Fruit fly (Drosophila melanogaster) whole organism, embryonic: ENCODE data around the gene CG33060.
A peak's percentile ranks its signal among the peaks of the same experiment; 100 is the strongest.

ENCODE experiments used
- ATbp ChIP-seq: fragments of 200-800 bp; sonication (Bioruptor generic); optimal IDR thresholded peaks from 2 replicates; lab custom pipeline; 2017; ENCODE audit warnings: missing biosample characterization, mild to moderate bottlenecking, missing genetic modification characterization, missing genetic modification reagents
- Adf1 ChIP-seq: fragments of 200-800 bp; sonication (Bioruptor generic); IDR thresholded peaks from 2 replicates; pipeline ENCODE4 v1.3.6; 2022; ENCODE audit warnings: missing biosample characterization, missing genetic modification characterization
- CG10267 ChIP-seq: fragments of 200-800 bp; sonication (Bioruptor generic); optimal IDR thresholded peaks from 2 replicates; lab custom pipeline; 2018; ENCODE audit warnings: missing biosample characterization, mild to moderate bottlenecking, missing genetic modification characterization, moderate library complexity
- CG15696 ChIP-seq: fragments of 200-800 bp; sonication (Bioruptor generic); optimal IDR thresholded peaks from 2 replicates; lab custom pipeline; 2019; ENCODE audit warnings: missing biosample characterization, mild to moderate bottlenecking, missing genetic modification characterization, moderate library complexity
- CG16815 ChIP-seq: fragments of 200-800 bp; sonication (Bioruptor generic); optimal IDR thresholded peaks from 3 replicates; lab custom pipeline; 2017; ENCODE audit warnings: missing biosample characterization, mild to moderate bottlenecking, missing genetic modification characterization
- CG17912 ChIP-seq: fragments of 200-800 bp; sonication (Bioruptor generic); optimal IDR thresholded peaks from 2 replicates; lab custom pipeline; 2018; ENCODE audit warnings: missing biosample characterization, mild to moderate bottlenecking, missing genetic modification characterization
- CG18011 ChIP-seq: fragments of 200-800 bp; sonication (Bioruptor generic); optimal IDR thresholded peaks from 2 replicates; lab custom pipeline; 2017; ENCODE audit warnings: missing biosample characterization, missing genetic modification characterization, mild to moderate bottlenecking, moderate library complexity, missing genotype
- CG18476 ChIP-seq: fragments of 200-800 bp; sonication (Bioruptor generic); optimal IDR thresholded peaks from 2 replicates; lab custom pipeline; 2016; ENCODE audit warnings: missing biosample characterization, mild to moderate bottlenecking, missing genetic modification characterization
- CG2712 ChIP-seq: fragments of 200-800 bp; optimal IDR thresholded peaks from 3 replicates; lab custom pipeline; 2019; ENCODE audit warnings: missing biosample characterization, mild to moderate bottlenecking, missing genetic modification characterization, moderate library complexity
- CG30020 ChIP-seq: fragments of 200-800 bp; optimal IDR thresholded peaks from 2 replicates; lab custom pipeline; 2019; ENCODE audit warnings: missing biosample characterization, mild to moderate bottlenecking, missing genetic modification characterization, moderate library complexity
- CG3847 ChIP-seq: fragments of 200-800 bp; sonication (Bioruptor generic); IDR thresholded peaks from 2 replicates; pipeline ENCODE4 v1.3.6; 2022; ENCODE audit warnings: missing biosample characterization, missing genetic modification characterization
- CG43689 ChIP-seq: fragments of 200-800 bp; sonication (Bioruptor generic); IDR thresholded peaks from 2 replicates; pipeline ENCODE4 v1.3.6; 2022; ENCODE audit warnings: missing biosample characterization, missing genetic modification characterization
- CG4424 ChIP-seq: fragments of 200-800 bp; sonication (Bioruptor generic); optimal IDR thresholded peaks from 3 replicates; lab custom pipeline; 2016; ENCODE audit warnings: missing biosample characterization, missing genetic modification characterization
- CG7556 ChIP-seq: fragments of 200-800 bp; sonication (Bioruptor generic); optimal IDR thresholded peaks from 2 replicates; lab custom pipeline; 2017; ENCODE audit warnings: missing biosample characterization, mild to moderate bottlenecking, missing genetic modification characterization
- CG8290 ChIP-seq, 3 experiments: fragments of 200-800 bp; sonication (Bioruptor generic); optimal IDR thresholded peaks; 2 replicates each; lab custom pipeline; 2016 to 2019; ENCODE audit warnings: missing biosample characterization in 3 of 3, missing genetic modification characterization in 3 of 3, mild to moderate bottlenecking in 2 of 3, moderate library complexity in 1 of 3
- CG8478 ChIP-seq: fragments of >200 bp; optimal IDR thresholded peaks from 2 replicates; lab custom pipeline; 2018
- CG9932 ChIP-seq: fragments of 200-800 bp; sonication (Bioruptor generic); IDR thresholded peaks from 2 replicates; pipeline ENCODE4 v1.3.6; 2022; ENCODE audit warnings: missing biosample characterization, missing genetic modification characterization
- Dbx ChIP-seq: fragments of 200-800 bp; sonication (Bioruptor generic); IDR thresholded peaks from 3 replicates; pipeline ENCODE4 v1.3.6; 2022; ENCODE audit warnings: missing biosample characterization, missing genetic modification characterization
- Dip3 ChIP-seq: fragments of 200-800 bp; sonication (Bioruptor generic); optimal IDR thresholded peaks from 3 replicates; lab custom pipeline; 2016; ENCODE audit warnings: missing biosample characterization, missing genetic modification characterization
- Drgx ChIP-seq: fragments of 200-800 bp; sonication (Bioruptor generic); IDR thresholded peaks from 2 replicates; pipeline ENCODE4 v1.3.6; 2022; ENCODE audit warnings: missing biosample characterization, missing genetic modification characterization
- HLHmδ ChIP-seq: fragments of 200-800 bp; sonication (Bioruptor generic); optimal IDR thresholded peaks from 2 replicates; lab custom pipeline; 2018; ENCODE audit warnings: missing biosample characterization, mild to moderate bottlenecking, missing genetic modification characterization, moderate library complexity
- MESR4 ChIP-seq: fragments of 200-800 bp; sonication (Bioruptor generic); optimal IDR thresholded peaks from 2 replicates; lab custom pipeline; 2018; ENCODE audit warnings: missing biosample characterization, mild to moderate bottlenecking, missing genetic modification characterization, moderate library complexity
- Med ChIP-seq: fragments of 200-800 bp; sonication (Bioruptor generic); peaks from one replicate; lab custom pipeline; 2016; ENCODE audit warnings: missing biosample characterization, missing genetic modification characterization, mild to moderate bottlenecking, inconsistent platforms, moderate library complexity
- Mes4 ChIP-seq: fragments of 200-800 bp; sonication (Bioruptor generic); optimal IDR thresholded peaks from 2 replicates; lab custom pipeline; 2016; ENCODE audit warnings: missing biosample characterization, missing genetic modification characterization
- Mrtf ChIP-seq: fragments of 200-800 bp; sonication (Bioruptor generic); IDR thresholded peaks from 3 replicates; pipeline ENCODE4 v1.3.6; 2022; ENCODE audit warnings: missing biosample characterization, missing genetic modification characterization
- NK7.1 ChIP-seq: fragments of 200-800 bp; sonication (Bioruptor generic); optimal IDR thresholded peaks from 3 replicates; lab custom pipeline; 2016; ENCODE audit warnings: missing biosample characterization, missing genetic modification characterization
- Rfx ChIP-seq: fragments of 200-800 bp; sonication (Bioruptor generic); IDR thresholded peaks from 2 replicates; pipeline ENCODE4 v1.3.6; 2022; ENCODE audit warnings: missing biosample characterization, missing genetic modification characterization
- Trl ChIP-seq, 3 experiments: fragments of >200 bp in 2 of 3; fragments of 200-800 bp in 1 of 3; sonication (Bioruptor generic) in 1 of 3; optimal IDR thresholded peaks; 2 replicates in 1 of 3; 3 replicates in 2 of 3; lab custom pipeline; 2016 to 2017; ENCODE audit warnings: missing biosample characterization in 1 of 3, missing genetic modification characterization in 1 of 3
- Vsx1 ChIP-seq: fragments of 200-800 bp; sonication (Bioruptor generic); optimal IDR thresholded peaks from 2 replicates; lab custom pipeline; 2017; ENCODE audit warnings: missing biosample characterization, mild to moderate bottlenecking, missing genetic modification characterization, missing genetic modification reagents
- bsh ChIP-seq, 2 experiments: fragments of 200-800 bp; sonication (Bioruptor generic); optimal IDR thresholded peaks; 2 replicates each; lab custom pipeline; 2017 to 2018; ENCODE audit warnings: mild to moderate bottlenecking in 2 of 2, missing biosample characterization in 2 of 2, missing genetic modification characterization in 2 of 2, moderate library complexity in 1 of 2
- dysf ChIP-seq: fragments of 200-800 bp; sonication (Bioruptor generic); IDR thresholded peaks from 3 replicates; pipeline ENCODE4 v1.3.6; 2022; ENCODE audit warnings: missing biosample characterization, missing genetic modification characterization
- eyg ChIP-seq: fragments of 200-800 bp; sonication (Bioruptor generic); optimal IDR thresholded peaks from 3 replicates; lab custom pipeline; 2016; ENCODE audit warnings: missing biosample characterization, missing genetic modification characterization
- grn ChIP-seq: fragments of 200-800 bp; sonication (Bioruptor generic); optimal IDR thresholded peaks from 3 replicates; lab custom pipeline; 2017; ENCODE audit warnings: missing biosample characterization, missing genetic modification characterization
- hb ChIP-seq: fragments of 200-800 bp; sonication (Bioruptor generic); IDR thresholded peaks from 3 replicates; pipeline ENCODE4 v1.3.6; 2022; ENCODE audit warnings: missing biosample characterization, missing genetic modification characterization; ENCODE audit not compliant: partially characterized antibody
- hkb ChIP-seq, 2 experiments: fragments of 200-800 bp in 1 of 2; fragments of >200 bp in 1 of 2; sonication (Bioruptor generic) in 1 of 2; IDR thresholded peaks in 1 of 2; optimal IDR thresholded peaks in 1 of 2; 2 replicates each; pipeline versions ENCODE4 v1.3.6 to Lab custom; 2017 to 2022; ENCODE audit warnings: missing biosample characterization in 1 of 2, missing genetic modification characterization in 1 of 2
- mam ChIP-seq: fragments of 200-800 bp; sonication (Bioruptor generic); optimal IDR thresholded peaks from 3 replicates; lab custom pipeline; 2016; ENCODE audit warnings: missing biosample characterization, missing genetic modification characterization
- nerfin-2 ChIP-seq: fragments of 200-800 bp; sonication (Bioruptor generic); IDR thresholded peaks from 2 replicates; pipeline ENCODE4 v1.3.6; 2022; ENCODE audit warnings: missing biosample characterization, missing genetic modification characterization; ENCODE audit not compliant: partially characterized antibody
- nom ChIP-seq: fragments of 200-800 bp; sonication (Bioruptor generic); optimal IDR thresholded peaks from 2 replicates; lab custom pipeline; 2017; ENCODE audit warnings: missing biosample characterization, missing genetic modification characterization, mild to moderate bottlenecking, moderate library complexity, missing genetic modification reagents
- pum ChIP-seq: fragments of 200-800 bp; sonication (Bioruptor generic); optimal IDR thresholded peaks from 2 replicates; lab custom pipeline; 2016; ENCODE audit warnings: missing biosample characterization, missing genetic modification characterization
- sima ChIP-seq: fragments of 200-800 bp; sonication (Bioruptor generic); optimal IDR thresholded peaks from 2 replicates; lab custom pipeline; 2016; ENCODE audit warnings: missing biosample characterization, missing genetic modification characterization
- stwl ChIP-seq: fragments of 200-800 bp; sonication (Bioruptor generic); optimal IDR thresholded peaks from 3 replicates; lab custom pipeline; 2018; ENCODE audit warnings: missing biosample characterization, mild to moderate bottlenecking, missing genetic modification characterization, moderate library complexity
- tgo ChIP-seq: fragments of 200-800 bp; sonication (Bioruptor generic); IDR thresholded peaks from 3 replicates; pipeline ENCODE4 v1.3.6; 2022; ENCODE audit warnings: missing biosample characterization, missing genetic modification characterization
- tin ChIP-seq: fragments of 200-800 bp; sonication (Bioruptor generic); optimal IDR thresholded peaks from 3 replicates; lab custom pipeline; 2016; ENCODE audit warnings: missing biosample characterization, missing genetic modification characterization
- unc-4 ChIP-seq: fragments of 200-800 bp; sonication (Bioruptor generic); IDR thresholded peaks from 2 replicates; pipeline ENCODE4 v1.3.6; 2022; ENCODE audit warnings: missing biosample characterization, missing genetic modification characterization; ENCODE audit not compliant: partially characterized antibody
- vvl ChIP-seq: fragments of 200-800 bp; sonication (Bioruptor generic); IDR thresholded peaks from 2 replicates; pipeline ENCODE4 v1.3.6; 2022; ENCODE audit warnings: missing biosample characterization, missing genetic modification characterization
- z ChIP-seq: fragments of 200-800 bp; sonication (Bioruptor generic); IDR thresholded peaks from 3 replicates; pipeline ENCODE4 v1.3.6; 2022; ENCODE audit warnings: missing biosample characterization, missing genetic modification characterization

CG33060 gene

dm6 chr3L:16359795-16360194 is 29.0 kb downstream of the CG33060 start (continued):
- no peak for TF ChIP-seq CG8290 (GFP tag; optimal IDR thresholded peaks at IDR 0.05; lab: Kevin White, UChicago)
- peak in 1 of 2 experiments; percentile 7 for TF ChIP-seq CG8290 (tag; optimal IDR thresholded peaks at IDR 0.05; lab: Kevin White, UChicago)
- TF ChIP-seq CG10267 (tag; lab: Kevin White, UChicago): no peak
- no peak for TF ChIP-seq CG9932 (GFP tag; lab: Robert Waterston, UW)
- no peak for TF ChIP-seq unc-4
- no peak for TF ChIP-seq Dip3 (GFP tag; lab: Kevin White, UChicago)
- no peak for TF ChIP-seq CG43689 (GFP tag; lab: Robert Waterston, UW)
- TF ChIP-seq tin: no peak
- no peak for TF ChIP-seq Mrtf
- no peak for TF ChIP-seq sima (GFP tag; lab: Kevin White, UChicago)
- TF ChIP-seq Rfx: peak; percentile 26; the same call in 1 of the 2 replicates
- TF ChIP-seq tgo (GFP tag; lab: Robert Waterston, UW): no peak
- TF ChIP-seq mam: no peak
- no peak for TF ChIP-seq CG15696 (tag; lab: Kevin White, UChicago)
- no peak for TF ChIP-seq CG18476 (GFP tag; lab: Kevin White, UChicago)
- TF ChIP-seq CG2712 (tag; lab: Kevin White, UChicago): no peak
- TF ChIP-seq HLHmδ: no peak
- TF ChIP-seq Mes4 (GFP tag; lab: Kevin White, UChicago): no peak
- TF ChIP-seq CG30020 (tag; lab: Kevin White, UChicago): no peak
- TF ChIP-seq CG16815 (GFP tag; lab: Kevin White, UChicago): no peak
- TF ChIP-seq CG7556: no peak
- peak; percentile 88; the same call in 2 of the 3 replicates for TF ChIP-seq z

DNA sequence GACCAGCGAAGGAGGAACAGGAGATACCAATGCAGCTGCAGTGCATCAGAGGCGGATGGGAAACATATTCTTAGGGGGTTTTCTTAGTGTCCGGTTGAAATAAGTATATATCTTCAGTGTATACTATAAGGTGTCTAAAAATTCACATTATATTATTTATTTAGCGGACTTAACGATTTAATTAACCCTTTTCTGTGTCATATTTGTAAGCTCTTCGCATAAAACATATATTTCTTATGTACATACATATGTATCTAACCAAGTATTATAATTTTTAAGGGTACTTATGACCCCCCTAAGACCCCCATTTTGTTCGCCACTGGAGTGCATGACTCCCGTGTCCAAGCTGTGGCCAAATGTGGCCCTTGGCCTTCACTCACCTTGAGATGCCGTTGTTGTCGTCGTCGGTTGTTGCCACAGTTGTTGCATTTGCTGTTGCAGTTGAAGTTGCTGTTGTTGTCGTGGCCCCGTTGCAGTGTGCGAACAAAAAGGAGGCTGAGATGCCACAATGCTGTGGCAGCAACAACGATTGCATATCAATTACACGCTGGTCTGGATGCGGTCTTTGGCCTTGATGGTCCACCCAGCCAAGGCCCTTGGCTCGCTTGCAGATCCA is 30.5 kb downstream of the CG33060 start:
- TF ChIP-seq Drgx: peak; percentile 21; the same call in 1 of the 2 replicates
- peak; percentile 57 for TF ChIP-seq Med (GFP tag; lab: Kevin White, UChicago)
- peak in 1 of 2 experiments; percentile 89 for TF ChIP-seq bsh (GFP tag; optimal IDR thresholded peaks at IDR 0.05; lab: Kevin White, UChicago)
- peak; percentile 7; the same call in 1 of the 2 replicates for TF ChIP-seq CG3847 (GFP tag; lab: Robert Waterston, UW)
- TF ChIP-seq pum (GFP tag; lab: Kevin White, UChicago): no peak
- TF ChIP-seq CG8478 (lab: Kevin White, UChicago): peak; percentile 45
- no peak for TF ChIP-seq eyg
- peak; percentile 94 for TF ChIP-seq nom
- 0 out of 3 replicates have a peak, but pooled peaks have one; percentile 12 for TF ChIP-seq Dbx
- 0 out of 3 replicates have a peak, but pooled peaks have one; percentile 28 for TF ChIP-seq hb (GFP tag; lab: Robert Waterston, UW)
- 0 out of 2 replicates have a peak, but pooled peaks have one; percentile 12 for TF ChIP-seq CG9932 (GFP tag; lab: Robert Waterston, UW)

dm6 chr3L:16362119-16362653 is 31.3 kb downstream of the CG33060 start, which contains the start of gene Cpr72Ea:
Gene Cpr72Ea, plus strand, starts transcription at chr3L:16362603.
- TF ChIP-seq MESR4 (GFP tag; lab: Kevin White, UChicago): no peak
- no peak for TF ChIP-seq CG17912
- TF ChIP-seq ATbp (GFP tag; lab: Kevin White, UChicago): no peak
- no peak for TF ChIP-seq nerfin-2 (GFP tag; lab: Robert Waterston, UW)
- TF ChIP-seq grn: no peak
- no peak for TF ChIP-seq stwl (tag; lab: Kevin White, UChicago)
- no peak for TF ChIP-seq NK7.1 (GFP tag; lab: Kevin White, UChicago)
- TF ChIP-seq Trl (optimal IDR thresholded peaks at IDR 0.05; lab: Kevin White, UChicago): no peak
- TF ChIP-seq Trl (GFP tag; optimal IDR thresholded peaks at IDR 0.05; lab: Kevin White, UChicago): no peak
- TF ChIP-seq Vsx1 (GFP tag; lab: Kevin White, UChicago): no peak
- no peak for TF ChIP-seq CG4424 (GFP tag; lab: Kevin White, UChicago)
- no peak for TF ChIP-seq CG18011 (GFP tag; lab: Kevin White, UChicago)
- no peak for TF ChIP-seq hkb (optimal IDR thresholded peaks at IDR 0.05; lab: Kevin White, UChicago)
- no peak for TF ChIP-seq hkb (GFP tag; IDR thresholded peaks at IDR 0.05; lab: Robert Waterston, UW)
- TF ChIP-seq dysf: no peak
- TF ChIP-seq Adf1 (GFP tag; lab: Robert Waterston, UW): no peak
- no peak for TF ChIP-seq vvl (GFP tag; lab: Robert Waterston, UW)
